Worm (Caenorhabditis elegans) whole organism, midembryonic: Measurements from ENCODE around the gene ZK105.12.

Experiments
- T22C8.4 ChIP-seq: fragments of 200-800 bp; sonication (Bioruptor generic); IDR thresholded peaks from 2 replicates; pipeline ENCODE4 v1.3.6; 2022; ENCODE audit warnings: missing genetic modification characterization, missing compliant biosample characterization
- cog-1 ChIP-seq: sonication (generic microtip); optimal IDR thresholded peaks from 2 replicates; lab custom pipeline; 2016; ENCODE audit warnings: missing genetic modification characterization, missing compliant biosample characterization
- flt-1 ChIP-seq: fragments of 200-800 bp; sonication (Bioruptor generic); IDR thresholded peaks from 2 replicates; pipeline ENCODE4 v1.3.6; 2022; ENCODE audit warnings: missing genetic modification characterization, missing compliant biosample characterization
- klf-2 ChIP-seq: fragments of 200-800 bp; sonication (Bioruptor generic); conservative IDR thresholded peaks from 2 replicates; pipeline ENCODE4 v1.3.6; 2022; ENCODE audit warnings: missing genetic modification reagents, missing genetic modification characterization, missing compliant biosample characterization
- med-1 ChIP-seq: sonication (generic microtip); optimal IDR thresholded peaks from 2 replicates; lab custom pipeline; 2017; ENCODE audit warnings: missing genetic modification characterization, mild to moderate bottlenecking, missing compliant biosample characterization, antibody characterized with exemption, missing genetic modification reagents; ENCODE audit not compliant: insufficient read depth
- ref-1 ChIP-seq: fragments of 200-800 bp; sonication (Bioruptor generic); conservative IDR thresholded peaks from 2 replicates; pipeline ENCODE4 v1.3.6; 2022; ENCODE audit warnings: missing genetic modification reagents, missing genetic modification characterization, missing compliant biosample characterization
- tab-1 ChIP-seq: fragments of 200-800 bp; sonication (Bioruptor generic); IDR thresholded peaks from 2 replicates; pipeline ENCODE4 v1.3.6; 2022; ENCODE audit warnings: missing genetic modification characterization, missing compliant biosample characterization
- ztf-23 ChIP-seq: fragments of 200-800 bp; sonication (Bioruptor generic); IDR thresholded peaks from 2 replicates; pipeline ENCODE4 v1.3.6; 2022; ENCODE audit warnings: missing genetic modification reagents, missing genetic modification characterization, missing compliant biosample characterization
- ztf-29 ChIP-seq: fragments of 200-800 bp; sonication (Bioruptor generic); IDR thresholded peaks from 2 replicates; pipeline ENCODE4 v1.3.6; 2022; ENCODE audit warnings: missing genetic modification reagents, missing genetic modification characterization, missing compliant biosample characterization

Gene ZK105.12

ce11 chrV:7745903-7746302, 30.0 kb upstream of the ZK105.12 start:
- TF ChIP-seq cog-1 (tag; lab: Kevin White, UChicago) (peak; percentile 51), ztf-29 (GFP tag; lab: Robert Waterston, UW) (peak; percentile 28; the same call in 1 of the 2 replicates), T22C8.4 (GFP tag; lab: Robert Waterston, UW) (no peak), flt-1 (GFP tag; lab: Robert Waterston, UW) (0 out of 2 replicates have a peak, but pooled peaks have one; percentile 14)

ce11 chrV:7745386-7745785, 29.5 kb upstream of the ZK105.12 start:
- TF ChIP-seq T22C8.4 (GFP tag; lab: Robert Waterston, UW) = no peak
- TF ChIP-seq med-1 (GFP tag; lab: Kevin White, UChicago) = no peak
- no peak for TF ChIP-seq ztf-23 (GFP tag; lab: Robert Waterston, UW)
- TF ChIP-seq flt-1 (GFP tag; lab: Robert Waterston, UW) = no peak

- no peak for TF ChIP-seq tab-1 (GFP tag; lab: Robert Waterston, UW)
These were observed 28.1 kb upstream of the ZK105.12 start for ce11 chrV:7744068-7744467.

- TF ChIP-seq ztf-29 (GFP tag; lab: Robert Waterston, UW) (no peak), flt-1 (GFP tag; lab: Robert Waterston, UW) (no peak), klf-2 (no peak), tab-1 (GFP tag; lab: Robert Waterston, UW) (no peak), T22C8.4 (GFP tag; lab: Robert Waterston, UW) (no peak), cog-1 (tag; lab: Kevin White, UChicago) (no peak), ref-1 (no peak), ztf-23 (GFP tag; lab: Robert Waterston, UW) (no peak), med-1 (GFP tag; lab: Kevin White, UChicago) (no peak)
These were observed 26.6 kb upstream of the ZK105.12 start, which contains the start of gene fbxl-5 for ce11 chrV:7742485-7742959. fbxl-5 (plus strand) TSS chrV:7742909.

ce11 chrV:7741918-7742317, 26.0 kb upstream of the ZK105.12 start:
- no peak for TF ChIP-seq ztf-23 (GFP tag; lab: Robert Waterston, UW)
- no peak for TF ChIP-seq ztf-29 (GFP tag; lab: Robert Waterston, UW)
- TF ChIP-seq klf-2 = no peak
- TF ChIP-seq med-1 (GFP tag; lab: Kevin White, UChicago) = no peak
- no peak for TF ChIP-seq cog-1 (tag; lab: Kevin White, UChicago)
- TF ChIP-seq ref-1 = no peak
- no peak for TF ChIP-seq tab-1 (GFP tag; lab: Robert Waterston, UW)
- no peak for TF ChIP-seq flt-1 (GFP tag; lab: Robert Waterston, UW)
- TF ChIP-seq T22C8.4 (GFP tag; lab: Robert Waterston, UW) = no peak

- TF ChIP-seq klf-2 (no peak), ztf-23 (GFP tag; lab: Robert Waterston, UW) (no peak), med-1 (GFP tag; lab: Kevin White, UChicago) (no peak), cog-1 (tag; lab: Kevin White, UChicago) (no peak), ztf-29 (GFP tag; lab: Robert Waterston, UW) (no peak), flt-1 (GFP tag; lab: Robert Waterston, UW) (no peak), tab-1 (GFP tag; lab: Robert Waterston, UW) (no peak), ref-1 (no peak), T22C8.4 (GFP tag; lab: Robert Waterston, UW) (no peak)
These were observed 24.0 kb upstream of the ZK105.12 start for ce11 chrV:7739949-7740348.

- TF ChIP-seq ref-1 (no peak), tab-1 (GFP tag; lab: Robert Waterston, UW) (no peak), ztf-23 (GFP tag; lab: Robert Waterston, UW) (no peak), med-1 (GFP tag; lab: Kevin White, UChicago) (no peak), cog-1 (tag; lab: Kevin White, UChicago) (no peak), klf-2 (no peak), T22C8.4 (GFP tag; lab: Robert Waterston, UW) (no peak), ztf-29 (GFP tag; lab: Robert Waterston, UW) (no peak), flt-1 (GFP tag; lab: Robert Waterston, UW) (no peak)
These were observed 21.8 kb upstream of the ZK105.12 start, which contains the start of gene srr-9 for ce11 chrV:7737710-7738109. srr-9 (plus strand) TSS chrV:7738010.

ce11 chrV:7735319-7735718, 19.4 kb upstream of the ZK105.12 start, which contains the start of gene srr-10:
srr-10 (plus strand) TSS chrV:7735619.
- no peak for TF ChIP-seq ztf-23 (GFP tag; lab: Robert Waterston, UW)
- TF ChIP-seq T22C8.4 (GFP tag; lab: Robert Waterston, UW) = no peak
- no peak for TF ChIP-seq flt-1 (GFP tag; lab: Robert Waterston, UW)
- no peak for TF ChIP-seq klf-2
- TF ChIP-seq ref-1 = no peak
- no peak for TF ChIP-seq cog-1 (tag; lab: Kevin White, UChicago)
- TF ChIP-seq med-1 (GFP tag; lab: Kevin White, UChicago) = no peak
- no peak for TF ChIP-seq tab-1 (GFP tag; lab: Robert Waterston, UW)
- TF ChIP-seq ztf-29 (GFP tag; lab: Robert Waterston, UW) = no peak

- peak; percentile 62 for TF ChIP-seq ztf-23 (GFP tag; lab: Robert Waterston, UW)
- no peak for TF ChIP-seq T22C8.4 (GFP tag; lab: Robert Waterston, UW)
- TF ChIP-seq cog-1 (tag; lab: Kevin White, UChicago) = peak; percentile 42
- peak; percentile 41; the same call in 1 of the 2 replicates for TF ChIP-seq flt-1 (GFP tag; lab: Robert Waterston, UW)
- no peak for TF ChIP-seq ref-1
These were observed 19.0 kb upstream of the ZK105.12 start, which contains the start of gene clic-1 for ce11 chrV:7734909-7735308. clic-1 (minus strand) TSS chrV:7734911.

- TF ChIP-seq ztf-23 (GFP tag; lab: Robert Waterston, UW) (no peak), ztf-29 (GFP tag; lab: Robert Waterston, UW) (no peak), ref-1 (no peak), klf-2 (no peak)
These were observed 17.4 kb upstream of the ZK105.12 start for ce11 chrV:7733240-7733765.
